Fruit fly (Drosophila melanogaster) whole organism, larva: ENCODE results near the gene CG7550.

Source experiments
- noc ChIP-seq: fragments of 200-800 bp; sonication (Bioruptor generic); optimal IDR thresholded peaks from 3 replicates; lab custom pipeline; 2019; ENCODE audit warnings: missing biosample characterization, mild to moderate bottlenecking, missing genetic modification characterization, moderate library complexity

The CG7550 gene

dm6 chr3L:8124481-8125359 lies at the start of gene CG7550, which contains the start of gene mRpL36:
Gene CG7550, minus strand, starts transcription at chr3L:8124531.
Gene mRpL36, minus strand, starts transcription at chr3L:8125132.
- TF ChIP-seq noc (tag; lab: Kevin White, UChicago) = no peak

DNA sequence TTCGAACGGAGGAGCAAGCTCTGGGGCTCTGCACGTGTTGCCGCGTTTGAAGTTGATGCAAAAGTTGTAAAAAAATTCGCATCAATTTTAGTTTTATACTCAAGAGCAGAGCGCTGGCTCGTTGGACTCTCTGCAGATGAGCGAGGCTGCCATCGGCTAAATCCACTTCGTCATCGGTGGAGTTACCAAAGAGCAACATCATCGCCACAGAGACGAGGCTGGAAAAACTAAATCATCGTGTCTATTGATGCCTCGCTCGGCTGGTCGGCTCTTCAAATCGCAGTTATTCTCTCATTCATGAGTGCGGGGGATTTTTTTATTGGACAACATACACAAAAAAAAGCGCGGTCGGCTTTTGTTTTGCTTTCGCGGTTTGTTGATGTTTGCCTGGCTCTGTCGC lies 41.1 kb upstream of the CG7550 start, which contains the start of gene CG13675:
CG13675 (minus strand) TSS at position 83 of the 400 bp plus-strand sequence.
- no peak for TF ChIP-seq noc (tag; lab: Kevin White, UChicago)

dm6 chr3L:8159724-8160422 lies 35.5 kb upstream of the CG7550 start, which contains the start of gene CG43886:
Gene CG43886, minus strand, starts transcription at chr3L:8159774.
- no peak for TF ChIP-seq noc (tag; lab: Kevin White, UChicago)

- no peak for TF ChIP-seq noc (tag; lab: Kevin White, UChicago)
Measured at dm6 chr3L:8158715-8159380, 34.5 kb upstream of the CG7550 start, which contains the start of gene CG42445. Gene CG42445, minus strand, starts transcription at chr3L:8158900.

DNA sequence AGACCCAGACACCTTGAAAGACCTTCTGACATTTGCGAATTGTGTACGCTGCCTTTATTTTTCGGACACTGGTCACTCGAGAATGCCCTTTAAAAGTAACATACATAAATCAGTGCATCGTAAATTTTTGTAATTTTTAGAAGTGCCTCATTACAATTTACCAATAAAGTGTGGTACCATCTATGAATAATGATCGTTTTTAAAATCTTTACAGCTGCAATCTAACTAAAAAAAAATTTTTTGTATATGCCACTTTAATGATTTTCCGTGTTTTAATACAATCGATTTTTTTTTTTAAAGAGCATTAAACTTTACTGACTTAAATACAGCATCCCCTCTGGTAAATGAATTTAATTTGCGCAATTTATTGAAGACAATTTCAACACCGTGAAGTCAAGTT lies 32.7 kb upstream of the CG7550 start:
- no peak for TF ChIP-seq noc (tag; lab: Kevin White, UChicago)

- TF ChIP-seq noc (tag; lab: Kevin White, UChicago) = no peak
Measured at dm6 chr3L:8156199-8156598, 31.9 kb upstream of the CG7550 start.

DNA sequence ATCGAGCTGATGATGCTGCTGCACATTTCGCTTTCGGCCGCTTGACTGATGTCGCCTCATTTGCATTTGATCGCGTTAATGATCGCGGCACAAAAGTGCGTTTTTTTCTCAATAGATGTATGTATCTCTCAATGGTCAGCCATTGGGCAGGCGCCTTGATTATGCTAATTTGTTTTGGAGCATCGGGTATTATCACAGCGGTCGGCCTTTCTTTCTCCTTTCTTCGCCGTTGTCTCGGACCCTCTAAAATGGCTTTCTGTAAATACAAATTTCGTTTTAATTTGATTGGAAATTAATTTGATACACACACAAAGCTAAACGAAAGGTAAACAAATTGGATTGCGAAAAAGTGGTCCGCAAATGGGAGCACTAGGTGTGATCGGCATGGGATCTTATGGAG lies 31.0 kb upstream of the CG7550 start:
- TF ChIP-seq noc (tag; lab: Kevin White, UChicago) = no peak

- no peak for TF ChIP-seq noc (tag; lab: Kevin White, UChicago)
Measured at dm6 chr3L:8154544-8154943, 30.2 kb upstream of the CG7550 start.

DNA sequence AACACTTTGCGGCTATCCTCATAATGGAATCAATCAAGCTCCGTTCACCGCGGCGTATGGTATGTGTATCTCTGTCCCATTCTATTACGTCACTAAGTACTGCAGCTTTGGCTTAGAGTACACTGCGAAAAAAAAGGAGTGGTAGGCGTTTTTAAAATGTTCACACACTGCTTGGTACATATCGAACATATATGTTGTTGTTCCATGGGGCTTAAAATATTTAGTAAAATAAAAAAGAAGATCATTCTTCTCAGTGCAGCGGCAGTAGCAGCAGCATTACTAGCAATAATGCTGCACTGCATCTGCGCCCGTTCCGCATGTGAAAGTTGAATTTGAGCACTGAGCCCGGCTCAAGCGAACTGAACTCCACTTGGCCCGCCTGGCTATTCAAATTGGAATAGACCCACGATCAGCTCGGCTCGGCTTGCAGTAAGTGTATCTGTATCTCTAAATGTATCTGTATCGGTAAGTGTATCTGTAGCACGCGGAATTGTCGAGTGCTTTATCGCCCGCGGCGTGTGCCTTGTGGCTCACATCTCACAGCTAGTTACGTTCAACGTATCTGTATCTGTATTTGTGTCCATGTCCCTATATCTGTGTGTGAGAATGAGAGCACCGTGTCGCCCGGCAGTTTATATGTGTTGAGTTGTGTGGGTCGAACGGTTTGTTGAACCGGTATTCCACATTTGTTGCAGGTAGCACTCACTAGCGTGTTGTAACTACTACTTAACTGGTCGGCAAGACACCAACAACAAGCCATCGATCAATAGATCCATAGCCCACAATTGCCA lies 29.1 kb upstream of the CG7550 start:
- TF ChIP-seq noc (tag; lab: Kevin White, UChicago) = no peak

DNA sequence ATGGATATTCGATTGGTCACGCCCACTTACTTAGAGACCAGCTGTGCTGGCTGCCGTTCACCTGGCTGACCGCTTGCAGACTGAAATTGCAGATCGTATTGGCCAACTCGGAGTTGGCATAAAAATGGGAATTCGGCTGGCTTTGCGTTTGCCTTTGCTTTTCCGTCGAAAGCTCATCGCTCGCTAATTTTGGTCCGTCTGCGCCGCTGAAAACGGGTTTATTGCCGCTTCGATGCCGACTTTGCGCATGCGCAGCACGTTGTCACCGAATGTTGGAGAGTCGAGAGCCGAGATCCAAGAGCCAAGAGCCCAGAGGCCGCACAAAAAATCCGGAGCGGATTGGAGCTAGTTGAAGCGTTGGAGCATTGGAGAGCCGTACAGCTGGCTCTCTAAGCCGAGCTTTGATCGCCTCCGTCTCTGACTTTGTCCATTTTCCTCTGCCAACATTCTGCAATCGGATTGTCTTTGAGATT lies 27.4 kb upstream of the CG7550 start, which contains the start of gene CG13676:
CG13676 (minus strand) TSS at position 87 of the 473 bp plus-strand sequence.
- TF ChIP-seq noc (tag; lab: Kevin White, UChicago) = peak; percentile 3

dm6 chr3L:8150812-8151211 lies 26.5 kb upstream of the CG7550 start:
- TF ChIP-seq noc (tag; lab: Kevin White, UChicago) = no peak

DNA sequence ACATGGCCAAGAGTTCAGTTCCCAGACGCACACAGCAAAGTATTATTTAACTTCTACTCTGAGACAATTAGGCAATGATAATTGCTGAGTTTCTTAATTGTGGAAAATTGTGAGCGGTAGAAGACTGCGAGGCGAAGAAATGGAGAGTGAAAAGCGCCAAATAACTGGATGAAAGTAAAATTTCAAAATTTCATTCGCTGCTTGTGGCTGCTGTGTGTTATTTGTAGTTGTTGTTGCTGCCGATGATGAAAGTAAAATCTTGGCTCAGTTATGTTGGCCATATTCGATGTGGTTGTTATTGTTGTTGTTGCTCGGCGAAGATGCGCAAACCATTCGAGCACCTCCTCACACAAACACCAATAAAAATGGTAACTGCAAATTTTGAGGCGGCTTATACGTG lies 26.0 kb upstream of the CG7550 start:
- no peak for TF ChIP-seq noc (tag; lab: Kevin White, UChicago)

DNA sequence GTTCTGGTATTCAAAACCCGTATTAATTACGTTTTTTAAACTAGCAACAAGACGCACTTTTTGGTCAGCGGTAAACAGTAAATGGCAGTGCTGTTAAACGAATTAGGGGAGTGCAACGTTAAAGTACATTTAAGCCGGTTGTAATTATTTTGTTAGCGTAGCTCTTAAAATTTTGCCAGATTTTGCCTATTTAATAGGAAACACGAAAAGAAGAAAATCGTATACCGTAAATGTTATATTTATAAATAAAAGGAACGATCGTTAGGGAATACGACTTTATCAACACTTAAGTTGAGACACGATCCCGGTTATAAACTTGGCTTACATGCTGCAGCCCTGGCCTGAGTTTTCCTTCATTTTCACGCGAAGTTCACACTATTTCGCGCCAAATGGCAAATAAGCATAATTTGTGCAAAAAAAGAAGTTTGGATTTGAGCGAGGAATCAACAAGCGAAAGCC lies 13.1 kb upstream of the CG7550 start, which contains the start of the genes Setx and mus301:
Setx (minus strand) TSS at position 51 of the 459 bp plus-strand sequence.
mus301 (plus strand) TSS at position 361 of the 459 bp plus-strand sequence.
- no peak for TF ChIP-seq noc (tag; lab: Kevin White, UChicago)

DNA sequence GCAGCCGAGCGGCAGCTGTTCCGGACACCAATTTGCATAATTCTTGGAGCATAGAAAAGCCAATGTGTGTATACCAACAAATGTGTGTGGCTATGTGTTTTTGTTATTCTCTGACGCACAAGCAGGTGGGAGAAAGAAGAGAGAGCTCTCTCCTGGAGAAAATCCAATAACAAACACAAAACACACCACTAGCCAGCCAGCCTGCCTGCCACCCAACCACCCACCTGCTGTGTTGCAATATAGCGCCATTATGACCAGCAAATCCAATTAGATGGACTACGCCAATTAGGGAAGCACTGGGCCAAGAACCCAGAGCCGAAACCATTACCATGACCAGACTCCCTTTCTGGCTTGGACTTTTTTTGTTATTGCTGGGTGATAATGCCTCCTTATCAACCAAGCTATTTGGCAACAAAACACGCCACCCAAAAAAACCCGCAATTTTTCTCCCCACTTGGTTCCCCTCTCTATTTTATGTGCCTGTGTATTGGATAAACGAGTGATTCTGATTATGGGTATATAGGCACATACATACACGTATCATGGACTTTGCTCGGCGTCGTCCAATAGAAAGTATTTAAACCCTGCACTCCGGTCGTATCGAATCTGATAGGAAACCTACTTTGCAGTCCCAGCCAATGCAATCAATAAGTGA lies 4.2 kb upstream of the CG7550 start:
- peak; percentile 60 for TF ChIP-seq noc (tag; lab: Kevin White, UChicago)
